Fruit fly (Drosophila melanogaster): ENCODE measurements around the gene CG8087.
A peak's percentile ranks its signal among the peaks of the same experiment; 100 is the strongest.

The CG8087 gene

DNA sequence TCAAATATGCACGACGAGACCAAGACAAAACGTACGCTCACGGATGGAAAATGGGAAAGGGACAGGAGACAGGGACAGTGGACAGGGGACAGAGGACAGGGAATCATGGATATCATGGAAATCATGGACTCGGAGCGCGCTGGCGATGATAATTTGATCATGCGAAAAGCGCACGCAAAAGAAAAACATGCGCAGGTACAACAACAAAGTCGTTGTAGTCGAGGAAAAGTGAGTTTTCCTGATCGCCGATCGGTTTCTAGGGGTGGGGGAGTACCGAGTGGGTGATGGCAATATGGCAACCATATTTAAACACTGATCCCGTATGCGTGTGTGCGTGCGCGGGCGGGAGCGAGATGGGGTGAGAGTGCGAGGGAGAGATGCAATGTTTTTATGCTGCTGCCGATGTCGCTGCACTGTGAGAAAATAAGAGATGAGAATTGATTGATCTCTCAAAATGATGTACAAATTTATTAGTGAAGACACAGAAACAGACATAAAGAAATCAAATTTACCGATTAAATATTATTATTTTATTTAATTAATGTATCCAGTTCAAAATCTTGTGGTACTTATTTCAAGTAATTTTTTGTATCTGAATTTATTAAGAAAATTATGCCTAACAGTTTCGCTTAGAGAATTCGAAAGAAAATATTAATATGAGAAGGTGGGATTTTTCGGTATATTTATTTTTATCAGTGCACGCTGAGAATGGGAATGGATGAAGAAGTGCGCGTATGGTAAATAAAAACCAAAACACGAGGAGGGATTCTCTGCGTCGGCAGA is 26.3 kb upstream of the CG8087 start (continued):
- TF ChIP-seq CG6175 (GFP tag; IDR thresholded peaks at IDR 0.05) = no peak
- peak; percentile 25; the same call in 1 of the 2 replicates for TF ChIP-seq Rfx (GFP tag; IDR thresholded peaks at IDR 0.05)
- peak; percentile 29 for TF ChIP-seq lilli (GFP tag; optimal IDR thresholded peaks at IDR 0.05)
- TF ChIP-seq bowl (GFP tag; IDR thresholded peaks at IDR 0.05) = no peak
- no peak for TF ChIP-seq yki (optimal IDR thresholded peaks at IDR 0.05)
- TF ChIP-seq usp (GFP tag; optimal IDR thresholded peaks at IDR 0.05) = no peak
- no peak for TF ChIP-seq grn (GFP tag; optimal IDR thresholded peaks at IDR 0.05)
- peak; percentile 79 for TF ChIP-seq Ptx1 (GFP tag; IDR thresholded peaks at IDR 0.05)
- TF ChIP-seq NC2β (GFP tag; optimal IDR thresholded peaks at IDR 0.05) = peak; percentile 1
- TF ChIP-seq sd (tag; optimal IDR thresholded peaks at IDR 0.05) = peak; percentile 40
- peak; percentile 74 for TF ChIP-seq Vsx1 (GFP tag; optimal IDR thresholded peaks at IDR 0.05)
- no peak for TF ChIP-seq CG3838 (GFP tag; optimal IDR thresholded peaks at IDR 0.05)
- peak in 1 of 2 experiments; percentile 85 for TF ChIP-seq Hr78 (GFP tag; optimal IDR thresholded peaks at IDR 0.05)
- TF ChIP-seq lov (optimal IDR thresholded peaks at IDR 0.05) = no peak
- peak; percentile 75; the same call in 2 of the 3 replicates for TF ChIP-seq lov (GFP tag; IDR thresholded peaks at IDR 0.05)
- peak; percentile 85 for TF ChIP-seq kni (GFP tag; optimal IDR thresholded peaks at IDR 0.05)
- peak; percentile 64 for TF ChIP-seq YL-1 (GFP tag; optimal IDR thresholded peaks at IDR 0.05)
- no peak; the same call in 1 of the 2 replicates for TF ChIP-seq CG5953 (GFP tag; IDR thresholded peaks at IDR 0.05)
- TF ChIP-seq Hey (tag; optimal IDR thresholded peaks at IDR 0.05) = no peak
- no peak for TF ChIP-seq CG13894 (tag; optimal IDR thresholded peaks at IDR 0.05)
- TF ChIP-seq ato (GFP tag; IDR thresholded peaks at IDR 0.05; ENCODE audit: partially characterized antibody) = no peak
- peak; percentile 74 for TF ChIP-seq oc (tag; optimal IDR thresholded peaks at IDR 0.05)
- 0 out of 2 replicates have a peak, but pooled peaks have one; percentile 27 for TF ChIP-seq dati (GFP tag; IDR thresholded peaks at IDR 0.05)
- TF ChIP-seq pnt (GFP tag; optimal IDR thresholded peaks at IDR 0.05) = no peak
- peak; percentile 59 to 94 for TF ChIP-seq bsh (GFP tag; optimal IDR thresholded peaks at IDR 0.05)
- TF ChIP-seq stc (GFP tag; IDR thresholded peaks at IDR 0.05) = peak; percentile 76
- peak; percentile 25 for TF ChIP-seq pum (GFP tag; optimal IDR thresholded peaks at IDR 0.05)
- TF ChIP-seq org-1 (GFP tag; optimal IDR thresholded peaks at IDR 0.05) = peak; percentile 79
- TF ChIP-seq Xbp1 (GFP tag; optimal IDR thresholded peaks at IDR 0.05) = peak; percentile 83
- no peak for TF ChIP-seq CG3163 (GFP tag; optimal IDR thresholded peaks at IDR 0.05)
- peak; percentile 69 for TF ChIP-seq CG4360 (GFP tag; IDR thresholded peaks at IDR 0.05)
- no peak for TF ChIP-seq HLH54F (GFP tag; optimal IDR thresholded peaks at IDR 0.05)
- peak; percentile 93 for TF ChIP-seq fd96Cb (tag; optimal IDR thresholded peaks at IDR 0.05)
- peak; percentile 93 for TF ChIP-seq CG13775 (GFP tag; optimal IDR thresholded peaks at IDR 0.05)
- peak; percentile 75 for TF ChIP-seq Lhr (GFP tag; optimal IDR thresholded peaks at IDR 0.05)
- no peak for TF ChIP-seq BEAF-32 (GFP tag; optimal IDR thresholded peaks at IDR 0.05)
- TF ChIP-seq CG2678 (tag; optimal IDR thresholded peaks at IDR 0.05) = peak; percentile 87
- TF ChIP-seq CG15479 (GFP tag; optimal IDR thresholded peaks at IDR 0.05) = peak; percentile 80
- no peak for TF ChIP-seq CG7987 (GFP tag; optimal IDR thresholded peaks at IDR 0.05)
- peak; percentile 94 for TF ChIP-seq CG7556 (GFP tag; optimal IDR thresholded peaks at IDR 0.05)
- TF ChIP-seq jumu (GFP tag; optimal IDR thresholded peaks at IDR 0.05) = peak; percentile 9
- peak; percentile 81 for TF ChIP-seq Nf-YB (GFP tag; optimal IDR thresholded peaks at IDR 0.05)
- TF ChIP-seq amos (GFP tag; IDR thresholded peaks at IDR 0.05; ENCODE audit: partially characterized antibody) = no peak
- no peak for TF ChIP-seq CG16779 (GFP tag; IDR thresholded peaks at IDR 0.05)
- peak; percentile 85 for TF ChIP-seq CG12104 (GFP tag; optimal IDR thresholded peaks at IDR 0.05)
- TF ChIP-seq scrt (GFP tag; optimal IDR thresholded peaks at IDR 0.05) = peak; percentile 40
- no peak for TF ChIP-seq Lpt (GFP tag; optimal IDR thresholded peaks at IDR 0.05)
- peak; percentile 4 for TF ChIP-seq slou (GFP tag; optimal IDR thresholded peaks at IDR 0.05)
- peak; percentile 55; the same call in 1 of the 3 replicates for TF ChIP-seq jigr1 (GFP tag; IDR thresholded peaks at IDR 0.05)

All from whole organism, embryonic.